Worm (Caenorhabditis elegans) whole organism, midembryonic: ENCODE results near the gene F19C7.4.

Experiments
- cog-1 ChIP-seq: sonication (generic microtip); optimal IDR thresholded peaks from 2 replicates; lab custom pipeline; 2016; ENCODE audit warnings: missing genetic modification characterization, missing compliant biosample characterization
- flt-1 ChIP-seq: fragments of 200-800 bp; sonication (Bioruptor generic); IDR thresholded peaks from 2 replicates; pipeline ENCODE4 v1.3.6; 2022; ENCODE audit warnings: missing genetic modification characterization, missing compliant biosample characterization
- klf-2 ChIP-seq: fragments of 200-800 bp; sonication (Bioruptor generic); conservative IDR thresholded peaks from 2 replicates; pipeline ENCODE4 v1.3.6; 2022; ENCODE audit warnings: missing genetic modification reagents, missing genetic modification characterization, missing compliant biosample characterization
- med-1 ChIP-seq: sonication (generic microtip); optimal IDR thresholded peaks from 2 replicates; lab custom pipeline; 2017; ENCODE audit warnings: missing genetic modification characterization, mild to moderate bottlenecking, missing compliant biosample characterization, antibody characterized with exemption, missing genetic modification reagents; ENCODE audit not compliant: insufficient read depth
- ref-1 ChIP-seq: fragments of 200-800 bp; sonication (Bioruptor generic); conservative IDR thresholded peaks from 2 replicates; pipeline ENCODE4 v1.3.6; 2022; ENCODE audit warnings: missing genetic modification reagents, missing genetic modification characterization, missing compliant biosample characterization
- tab-1 ChIP-seq: fragments of 200-800 bp; sonication (Bioruptor generic); IDR thresholded peaks from 2 replicates; pipeline ENCODE4 v1.3.6; 2022; ENCODE audit warnings: missing genetic modification characterization, missing compliant biosample characterization
- ztf-23 ChIP-seq: fragments of 200-800 bp; sonication (Bioruptor generic); IDR thresholded peaks from 2 replicates; pipeline ENCODE4 v1.3.6; 2022; ENCODE audit warnings: missing genetic modification reagents, missing genetic modification characterization, missing compliant biosample characterization

DNA sequence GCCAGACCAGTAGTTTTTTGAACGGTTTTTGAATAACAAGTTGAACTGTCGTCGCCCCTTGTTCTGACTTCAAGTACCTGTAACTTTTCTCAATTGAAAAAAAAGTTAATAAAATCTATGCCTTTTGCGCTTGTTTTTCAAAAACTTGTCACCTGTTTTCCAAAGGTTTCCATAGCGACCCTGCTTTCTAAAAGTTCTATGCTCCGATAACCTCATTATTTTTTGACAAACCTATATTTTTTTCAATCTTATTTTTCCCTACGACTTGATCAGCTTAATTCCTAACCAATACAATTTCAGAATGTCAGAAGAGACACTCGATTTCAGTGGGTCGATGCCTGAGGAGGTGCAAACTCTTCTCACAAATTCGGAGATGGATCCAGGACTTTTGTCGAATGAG is 44.7 kb downstream of the F19C7.4 start, which contains the start of gene F29B9.8:
- TF ChIP-seq ref-1 (GFP tag; lab: Robert Waterston, UW) (no peak), cog-1 (tag; lab: Kevin White, UChicago) (no peak), med-1 (GFP tag; lab: Kevin White, UChicago) (no peak), ztf-23 (GFP tag; lab: Robert Waterston, UW) (no peak), klf-2 (GFP tag; lab: Robert Waterston, UW) (no peak), tab-1 (no peak), flt-1 (GFP tag; lab: Robert Waterston, UW) (no peak)
